Fruit fly (Drosophila melanogaster): ENCODE measurements around the gene RpL13A.

DNA sequence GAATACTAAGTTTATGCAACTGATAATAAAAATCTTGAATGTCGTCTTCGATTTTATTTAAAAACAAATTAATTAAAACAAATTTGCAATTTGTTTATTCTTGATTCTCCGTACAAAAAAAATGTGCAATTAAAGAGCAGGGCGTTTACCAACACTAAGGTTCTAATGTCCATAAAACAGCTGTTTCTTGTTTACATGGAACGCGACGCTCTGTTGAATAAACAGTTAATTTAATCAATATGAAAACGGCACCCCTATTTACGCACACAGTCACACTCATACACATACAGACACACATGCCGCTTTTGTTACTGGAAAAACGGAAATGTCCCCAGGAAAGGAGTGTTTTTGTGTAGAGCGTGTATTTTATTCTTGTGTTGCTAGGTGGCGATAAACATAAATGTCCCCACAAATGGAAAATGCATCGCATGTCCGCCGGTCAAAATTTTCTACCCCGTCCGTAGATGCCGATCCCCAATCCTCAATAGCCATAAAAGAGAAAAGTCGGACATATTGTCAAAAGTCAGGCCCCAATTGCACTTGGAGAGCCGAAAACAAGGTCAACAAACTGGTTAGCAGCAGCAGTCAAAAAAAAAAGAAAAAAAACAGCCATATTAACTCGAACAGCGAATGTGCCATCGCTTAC is 1.2 kb upstream of the RpL13A start:
- TF ChIP-seq h (optimal IDR thresholded peaks at IDR 0.05): no peak
- TF ChIP-seq Sin3A (optimal IDR thresholded peaks at IDR 0.05): no peak
- TF ChIP-seq insv (optimal IDR thresholded peaks at IDR 0.05): no peak
- no peak for TF ChIP-seq psq (optimal IDR thresholded peaks at IDR 0.05)
- TF ChIP-seq Myc (optimal IDR thresholded peaks at IDR 0.05): no peak
- TF ChIP-seq ttk (optimal IDR thresholded peaks at IDR 0.05): no peak
